Fruit fly (Drosophila melanogaster): ENCODE results near the gene jar.
A peak's percentile ranks its signal among the peaks of the same experiment; 100 is the strongest.

Gene jar

dm6 chr3R:24289768-24290349 is 18.8 kb upstream of the jar start, which contains the start of the genes CG34290 and Uck (continued):
- TF ChIP-seq sisA (GFP tag; IDR thresholded peaks at IDR 0.05), result no peak
- TF ChIP-seq CG4820 (GFP tag; optimal IDR thresholded peaks at IDR 0.05), result peak; percentile 36
- TF ChIP-seq vfl (GFP tag; optimal IDR thresholded peaks at IDR 0.05), result peak; percentile 16
- peak; percentile 89 for TF ChIP-seq otp (GFP tag; IDR thresholded peaks at IDR 0.05)
- peak; percentile 59 for TF ChIP-seq Hand (GFP tag; optimal IDR thresholded peaks at IDR 0.05)
- no peak for TF ChIP-seq CG14965 (GFP tag; optimal IDR thresholded peaks at IDR 0.05; ENCODE audit: borderline replicate concordance)
- peak; percentile 74 for TF ChIP-seq E2f2 (GFP tag; IDR thresholded peaks at IDR 0.05)
- TF ChIP-seq CG12659 (GFP tag; optimal IDR thresholded peaks at IDR 0.05), result peak; percentile 91
- TF ChIP-seq gt (GFP tag; IDR thresholded peaks at IDR 0.05), result no peak
- TF ChIP-seq row (GFP tag; IDR thresholded peaks at IDR 0.05), result peak; percentile 52; the same call in 2 of the 3 replicates
- TF ChIP-seq Dip2 (GFP tag; IDR thresholded peaks at IDR 0.05), result no peak
- TF ChIP-seq CG12942 (GFP tag; optimal IDR thresholded peaks at IDR 0.05), result peak; percentile 28
- peak; percentile 72 for TF ChIP-seq CG18011 (GFP tag; optimal IDR thresholded peaks at IDR 0.05)
- TF ChIP-seq D19B (GFP tag; optimal IDR thresholded peaks at IDR 0.05), result peak; percentile 51
- TF ChIP-seq Scr (GFP tag; IDR thresholded peaks at IDR 0.05; ENCODE audit: partially characterized antibody), result peak; percentile 81
- TF ChIP-seq CG7271 (tag; optimal IDR thresholded peaks at IDR 0.05), result peak; percentile 64
- TF ChIP-seq CG8290 (GFP tag; optimal IDR thresholded peaks at IDR 0.05), result peak; percentile 42
- peak; percentile 41 to 89 for TF ChIP-seq CG8290 (tag; optimal IDR thresholded peaks at IDR 0.05)
- peak; percentile 82 for TF ChIP-seq her (GFP tag; optimal IDR thresholded peaks at IDR 0.05)
- peak; percentile 63 for TF ChIP-seq ATbp (GFP tag; optimal IDR thresholded peaks at IDR 0.05)
- TF ChIP-seq kni (GFP tag; optimal IDR thresholded peaks at IDR 0.05), result peak; percentile 75
- peak; percentile 88 for TF ChIP-seq CG18599 (GFP tag; optimal IDR thresholded peaks at IDR 0.05)
- no peak for TF ChIP-seq Drgx (GFP tag; IDR thresholded peaks at IDR 0.05)
- TF ChIP-seq Stat92E (GFP tag; optimal IDR thresholded peaks at IDR 0.05), result peak in 1 of 3 experiments; percentile 48
- no peak for TF ChIP-seq sc (optimal IDR thresholded peaks at IDR 0.05)
- peak; percentile 51 for TF ChIP-seq sc (GFP tag; optimal IDR thresholded peaks at IDR 0.05)
- peak; percentile 74 for TF ChIP-seq onecut (GFP tag; IDR thresholded peaks at IDR 0.05)
- peak; percentile 71; the same call in 2 of the 3 replicates for TF ChIP-seq ase (GFP tag; IDR thresholded peaks at IDR 0.05)
- peak; percentile 91 for TF ChIP-seq stwl (tag; optimal IDR thresholded peaks at IDR 0.05)
- TF ChIP-seq CG16863 (GFP tag; optimal IDR thresholded peaks at IDR 0.05), result peak; percentile 65
- no peak for TF ChIP-seq wor (GFP tag; IDR thresholded peaks at IDR 0.05)
- TF ChIP-seq CG34376 (GFP tag; optimal IDR thresholded peaks at IDR 0.05), result peak; percentile 90
- no peak for TF ChIP-seq rib (GFP tag; IDR thresholded peaks at IDR 0.05)
- peak; percentile 2 for TF ChIP-seq Chrac-16 (GFP tag; optimal IDR thresholded peaks at IDR 0.05)
- TF ChIP-seq abd-A (tag; optimal IDR thresholded peaks at IDR 0.05), result no peak
- peak; percentile 93 for TF ChIP-seq CG6765 (GFP tag; optimal IDR thresholded peaks at IDR 0.05)
- peak; percentile 78 for TF ChIP-seq CG3995 (GFP tag; optimal IDR thresholded peaks at IDR 0.05)
- peak; percentile 78 for TF ChIP-seq ERR (GFP tag; optimal IDR thresholded peaks at IDR 0.05)
- TF ChIP-seq ash1 (GFP tag; optimal IDR thresholded peaks at IDR 0.05), result peak; percentile 83
- TF ChIP-seq Ets65A (GFP tag), result peak; percentile 99
- TF ChIP-seq CG9817 (tag; optimal IDR thresholded peaks at IDR 0.05), result peak; percentile 68
- TF ChIP-seq HLH4C (GFP tag; IDR thresholded peaks at IDR 0.05; ENCODE audit: partially characterized antibody), result peak; percentile 70
- TF ChIP-seq ranshi (GFP tag; IDR thresholded peaks at IDR 0.05), result peak; percentile 60; the same call in 1 of the 2 replicates
- TF ChIP-seq CG17328 (GFP tag; IDR thresholded peaks at IDR 0.05), result peak; percentile 70; the same call in 1 of the 2 replicates
- TF ChIP-seq wdn (GFP tag; IDR thresholded peaks at IDR 0.05), result 0 out of 2 replicates have a peak, but pooled peaks have one; percentile 54
- peak; percentile 72 for TF ChIP-seq CG9797 (GFP tag; optimal IDR thresholded peaks at IDR 0.05)
- peak; percentile 79 for TF ChIP-seq CG11398 (GFP tag; optimal IDR thresholded peaks at IDR 0.05)
- TF ChIP-seq mld (GFP tag; IDR thresholded peaks at IDR 0.05; ENCODE audit: partially characterized antibody), result peak; percentile 65; the same call in 1 of the 3 replicates
- peak; percentile 39 for TF ChIP-seq zf30C (GFP tag; optimal IDR thresholded peaks at IDR 0.05)
- peak; percentile 90 for TF ChIP-seq Meics (GFP tag; optimal IDR thresholded peaks at IDR 0.05)

Measured in whole organism, embryonic.